Fruit fly (Drosophila melanogaster) whole organism, prepupa: ENCODE results near the gene fan.
A peak's percentile ranks its signal among the peaks of the same experiment; 100 is the strongest.

Experiments
- CG11294 ChIP-seq: fragments of 200-800 bp; sonication (Bioruptor generic); IDR thresholded peaks from 2 replicates; pipeline ENCODE4 v1.3.6; 2022; ENCODE audit warnings: missing biosample characterization, missing genetic modification characterization
- CG11762 ChIP-seq: fragments of 200-800 bp; sonication (Bioruptor generic); optimal IDR thresholded peaks from 3 replicates; lab custom pipeline; 2016; ENCODE audit warnings: missing biosample characterization, missing genetic modification characterization; ENCODE audit not compliant: insufficient read depth
- CG11902 ChIP-seq: fragments of 200-800 bp; sonication (Bioruptor generic); optimal IDR thresholded peaks from 3 replicates; lab custom pipeline; 2016; ENCODE audit warnings: missing biosample characterization, missing genetic modification characterization
- CG15336 ChIP-seq: fragments of 200-800 bp; sonication (Bioruptor generic); IDR thresholded peaks from 2 replicates; pipeline ENCODE4 v1.3.6; 2022; ENCODE audit warnings: missing biosample characterization, missing genetic modification characterization
- CG1621 ChIP-seq: fragments of 200-800 bp; sonication (Bioruptor generic); optimal IDR thresholded peaks from 3 replicates; lab custom pipeline; 2018; ENCODE audit warnings: missing biosample characterization, mild to moderate bottlenecking, missing genetic modification characterization
- CG16779 ChIP-seq: fragments of 200-800 bp; sonication (Bioruptor generic); optimal IDR thresholded peaks from 3 replicates; lab custom pipeline; 2017; ENCODE audit warnings: missing biosample characterization, mild to moderate bottlenecking, missing genetic modification characterization
- CG3032 ChIP-seq: fragments of 200-800 bp; optimal IDR thresholded peaks from 2 replicates; lab custom pipeline; 2019; ENCODE audit warnings: missing biosample characterization, mild to moderate bottlenecking, missing genetic modification characterization, moderate library complexity
- CG31627 ChIP-seq: fragments of 200-800 bp; sonication (Bioruptor generic); optimal IDR thresholded peaks from 3 replicates; lab custom pipeline; 2016; ENCODE audit warnings: missing biosample characterization, missing genetic modification characterization
- CG34406 ChIP-seq: fragments of 200-800 bp; sonication (Bioruptor generic); optimal IDR thresholded peaks from 3 replicates; lab custom pipeline; 2016; ENCODE audit warnings: missing biosample characterization, missing genetic modification characterization
- CG3919 ChIP-seq: fragments of 200-800 bp; sonication (Bioruptor generic); optimal IDR thresholded peaks from 3 replicates; lab custom pipeline; 2016; ENCODE audit warnings: missing biosample characterization, missing genetic modification characterization
- CG6163 ChIP-seq: fragments of 200-800 bp; sonication (Bioruptor generic); IDR thresholded peaks from 3 replicates; pipeline ENCODE4 v1.3.6; 2022; ENCODE audit warnings: missing biosample characterization, missing genetic modification characterization
- CG6792 ChIP-seq: fragments of 200-800 bp; sonication (Bioruptor generic); optimal IDR thresholded peaks from 3 replicates; lab custom pipeline; 2016; ENCODE audit warnings: missing biosample characterization, missing genetic modification characterization
- CG6854 ChIP-seq: fragments of 200-800 bp; sonication (Bioruptor generic); optimal IDR thresholded peaks from 2 replicates; lab custom pipeline; 2017; ENCODE audit warnings: missing biosample characterization, mild to moderate bottlenecking, missing genetic modification characterization
- CG7368 ChIP-seq: fragments of 200-800 bp; sonication (Bioruptor generic); optimal IDR thresholded peaks from 3 replicates; lab custom pipeline; 2016; ENCODE audit warnings: missing biosample characterization, missing genetic modification characterization
- CG8119 ChIP-seq: fragments of 200-800 bp; sonication (Bioruptor generic); IDR thresholded peaks from 3 replicates; pipeline ENCODE4 v1.3.6; 2022; ENCODE audit warnings: missing biosample characterization, missing genetic modification characterization
- CG8319 ChIP-seq: fragments of 200-800 bp; sonication (Bioruptor generic); optimal IDR thresholded peaks from 3 replicates; lab custom pipeline; 2016; ENCODE audit warnings: missing biosample characterization, missing genetic modification characterization
- CG8632 ChIP-seq: fragments of 200-800 bp; sonication (Bioruptor generic); optimal IDR thresholded peaks from 3 replicates; lab custom pipeline; 2016; ENCODE audit warnings: missing biosample characterization, missing genetic modification characterization
- CG9139 ChIP-seq: fragments of 200-800 bp; sonication (Bioruptor generic); optimal IDR thresholded peaks from 3 replicates; lab custom pipeline; 2017; ENCODE audit warnings: missing biosample characterization, mild to moderate bottlenecking, missing genetic modification characterization
- Eip93F ChIP-seq: fragments of 200-800 bp; sonication (Bioruptor generic); optimal IDR thresholded peaks from 2 replicates; lab custom pipeline; 2016; ENCODE audit warnings: missing biosample characterization, mild to moderate bottlenecking, missing genetic modification characterization
- Ets21C ChIP-seq: fragments of 200-800 bp; sonication (Bioruptor generic); optimal IDR thresholded peaks from 3 replicates; lab custom pipeline; 2016; ENCODE audit warnings: missing biosample characterization, missing genetic modification characterization
- Ets96B ChIP-seq: fragments of 200-800 bp; optimal IDR thresholded peaks from 2 replicates; lab custom pipeline; 2019; ENCODE audit warnings: missing biosample characterization, mild to moderate bottlenecking, missing genetic modification characterization, moderate library complexity
- Gug ChIP-seq: fragments of 200-800 bp; sonication (Bioruptor generic); IDR thresholded peaks from 2 replicates; pipeline ENCODE4 v1.3.6; 2022; ENCODE audit warnings: missing biosample characterization, missing genetic modification characterization
- Hr38 ChIP-seq: sonication (Bioruptor generic); optimal IDR thresholded peaks from 2 replicates; lab custom pipeline; 2016; ENCODE audit warnings: missing biosample characterization, missing genetic modification characterization
- Hr4 ChIP-seq: fragments of 200-800 bp; sonication (Bioruptor generic); optimal IDR thresholded peaks from 3 replicates; lab custom pipeline; 2016; ENCODE audit warnings: missing biosample characterization, missing genetic modification characterization
- Lpt ChIP-seq: fragments of 200-800 bp; sonication (Bioruptor generic); optimal IDR thresholded peaks from 3 replicates; lab custom pipeline; 2016; ENCODE audit warnings: missing biosample characterization, missing genetic modification characterization
- Met ChIP-seq: fragments of 200-800 bp; sonication (Bioruptor generic); optimal IDR thresholded peaks from 3 replicates; lab custom pipeline; 2016; ENCODE audit warnings: missing biosample characterization, missing genetic modification characterization
- Sox102F ChIP-seq: fragments of 200-800 bp; sonication (Bioruptor generic); optimal IDR thresholded peaks from 2 replicates; lab custom pipeline; 2016; ENCODE audit warnings: missing biosample characterization, mild to moderate bottlenecking, missing genetic modification characterization
- Sox14 ChIP-seq: fragments of 200-800 bp; sonication (Bioruptor generic); optimal IDR thresholded peaks from 3 replicates; lab custom pipeline; 2016; ENCODE audit warnings: missing biosample characterization, missing genetic modification characterization
- Sox15 ChIP-seq: fragments of 200-800 bp; sonication (Bioruptor generic); optimal IDR thresholded peaks from 3 replicates; lab custom pipeline; 2016; ENCODE audit warnings: missing biosample characterization, missing genetic modification characterization
- achi ChIP-seq: fragments of 200-800 bp; sonication (Bioruptor generic); optimal IDR thresholded peaks from 3 replicates; lab custom pipeline; 2016; ENCODE audit warnings: missing biosample characterization, missing genetic modification characterization
- acj6 ChIP-seq: fragments of 200-800 bp; sonication (Bioruptor generic); optimal IDR thresholded peaks from 3 replicates; lab custom pipeline; 2016; ENCODE audit warnings: missing biosample characterization, missing genetic modification characterization
- cyc ChIP-seq: fragments of 200-800 bp; sonication (Bioruptor generic); optimal IDR thresholded peaks from 3 replicates; lab custom pipeline; 2016; ENCODE audit warnings: missing biosample characterization, missing genetic modification characterization
- dac ChIP-seq: fragments of 200-800 bp; sonication (Bioruptor generic); optimal IDR thresholded peaks from 2 replicates; lab custom pipeline; 2017; ENCODE audit warnings: missing biosample characterization, mild to moderate bottlenecking, missing genetic modification characterization
- eg ChIP-seq: fragments of 200-800 bp; sonication (Bioruptor generic); IDR thresholded peaks from 3 replicates; pipeline ENCODE4 v1.3.6; 2022; ENCODE audit warnings: missing biosample characterization, missing genetic modification characterization
- esn ChIP-seq: fragments of 200-800 bp; sonication (Bioruptor generic); optimal IDR thresholded peaks from 2 replicates; lab custom pipeline; 2016; ENCODE audit warnings: missing biosample characterization, mild to moderate bottlenecking, missing genetic modification characterization, moderate library complexity
- lz ChIP-seq: fragments of 200-800 bp; sonication (Bioruptor generic); optimal IDR thresholded peaks from 3 replicates; lab custom pipeline; 2016; ENCODE audit warnings: missing biosample characterization, missing genetic modification characterization
- net ChIP-seq: fragments of 200-800 bp; sonication (Bioruptor generic); optimal IDR thresholded peaks from 3 replicates; lab custom pipeline; 2016; ENCODE audit warnings: missing biosample characterization, missing genetic modification characterization
- pdm3 ChIP-seq: fragments of 200-800 bp; sonication (Bioruptor generic); optimal IDR thresholded peaks from 3 replicates; lab custom pipeline; 2016; ENCODE audit warnings: missing biosample characterization, missing genetic modification characterization
- salr ChIP-seq, 2 experiments: fragments of 200-800 bp; sonication (Bioruptor generic); optimal IDR thresholded peaks; 3 replicates each; lab custom pipeline; 2016 to 2018; ENCODE audit warnings: missing biosample characterization in 2 of 2, missing genetic modification characterization in 2 of 2, mild to moderate bottlenecking in 1 of 2
- spab ChIP-seq: fragments of 200-800 bp; sonication (Bioruptor generic); optimal IDR thresholded peaks from 2 replicates; lab custom pipeline; 2017; ENCODE audit warnings: missing biosample characterization, mild to moderate bottlenecking, missing genetic modification characterization, missing genetic modification reagents
- topi ChIP-seq: fragments of 200-800 bp; sonication (Bioruptor generic); optimal IDR thresholded peaks from 3 replicates; lab custom pipeline; 2016; ENCODE audit warnings: missing biosample characterization, missing genetic modification characterization

Gene fan

dm6 chr3L:8110171-8110570, 1.2 kb downstream of the fan start, which contains the start of gene Nulp1 (continued):
- TF ChIP-seq spab (GFP tag; lab: Kevin White, UChicago) = no peak

- peak; percentile 56; the same call in 2 of the 3 replicates for TF ChIP-seq CG6163
- 0 out of 3 replicates have a peak, but pooled peaks have one; percentile 41 for TF ChIP-seq eg (GFP tag; lab: Robert Waterston, UW)
- peak; percentile 39 for TF ChIP-seq CG11762 (GFP tag; lab: Kevin White, UChicago)
- TF ChIP-seq CG34406 = peak; percentile 61
- peak; percentile 46 for TF ChIP-seq CG1621 (tag; lab: Kevin White, UChicago)
- no peak for TF ChIP-seq Eip93F (GFP tag; lab: Kevin White, UChicago)
- TF ChIP-seq CG7368 (GFP tag; lab: Kevin White, UChicago) = peak; percentile 67
- peak; percentile 45 for TF ChIP-seq CG8319 (GFP tag; lab: Kevin White, UChicago)
- peak in 1 of 2 experiments; percentile 39 for TF ChIP-seq salr (GFP tag; optimal IDR thresholded peaks at IDR 0.05; lab: Kevin White, UChicago)
- peak; percentile 78 for TF ChIP-seq esn (GFP tag; lab: Kevin White, UChicago)
- TF ChIP-seq CG9139 = no peak
- peak; percentile 51 for TF ChIP-seq Ets96B
- TF ChIP-seq lz (GFP tag; lab: Kevin White, UChicago) = peak; percentile 80
- TF ChIP-seq CG6854 = no peak
- TF ChIP-seq Hr38 (GFP tag; lab: Kevin White, UChicago) = peak; percentile 27
- peak; percentile 82 for TF ChIP-seq Sox14
- TF ChIP-seq Sox15 (GFP tag; lab: Kevin White, UChicago) = peak; percentile 64
- TF ChIP-seq Hr4 (GFP tag; lab: Kevin White, UChicago) = no peak
- TF ChIP-seq CG11902 (GFP tag; lab: Kevin White, UChicago) = peak; percentile 66
- peak; percentile 26; the same call in 1 of the 3 replicates for TF ChIP-seq CG8119
- TF ChIP-seq topi (GFP tag; lab: Kevin White, UChicago) = peak; percentile 78
- TF ChIP-seq achi (GFP tag; lab: Kevin White, UChicago) = peak; percentile 80
- no peak for TF ChIP-seq Ets21C (GFP tag; lab: Kevin White, UChicago)
- peak; percentile 86 for TF ChIP-seq CG31627 (GFP tag; lab: Kevin White, UChicago)
- TF ChIP-seq CG6792 (GFP tag; lab: Kevin White, UChicago) = peak; percentile 67
- TF ChIP-seq CG8632 (GFP tag; lab: Kevin White, UChicago) = peak; percentile 26
- peak; percentile 43; the same call in 1 of the 2 replicates for TF ChIP-seq CG11294 (GFP tag; lab: Robert Waterston, UW)
- TF ChIP-seq dac (GFP tag; lab: Kevin White, UChicago) = peak; percentile 38
- TF ChIP-seq CG3032 (tag; lab: Kevin White, UChicago) = peak; percentile 67
- TF ChIP-seq CG16779 (tag; lab: Kevin White, UChicago) = no peak
- TF ChIP-seq cyc = peak; percentile 85
- no peak for TF ChIP-seq acj6 (GFP tag; lab: Kevin White, UChicago)
- TF ChIP-seq CG3919 (GFP tag; lab: Kevin White, UChicago) = peak; percentile 83
- TF ChIP-seq Lpt (GFP tag; lab: Kevin White, UChicago) = peak; percentile 70
- no peak for TF ChIP-seq net (GFP tag; lab: Kevin White, UChicago)
- 0 out of 2 replicates have a peak, but pooled peaks have one; percentile 19 for TF ChIP-seq Gug (GFP tag; lab: Robert Waterston, UW)
Measured at dm6 chr3L:8115864-8116528, 7.1 kb downstream of the fan start, which contains the start of the genes Arp3 and msk. Gene Arp3 (minus strand): TSS chr3L:8115902. Gene msk (plus strand): TSS chr3L:8116179.

dm6 chr3L:8116809-8117208, 7.9 kb downstream of the fan start:
- no peak for TF ChIP-seq Sox102F
- no peak for TF ChIP-seq Met
- TF ChIP-seq CG15336 (GFP tag; lab: Robert Waterston, UW) = 0 out of 2 replicates have a peak, but pooled peaks have one; percentile 15
- no peak for TF ChIP-seq pdm3
- TF ChIP-seq, all 60 proteins: peak for 1
